Worm (Caenorhabditis elegans) whole organism, L1 larva: ENCODE results near the gene cdka-1.

Source experiments
- aha-1 ChIP-seq: fragments of 150-350 bp; optimal IDR thresholded peaks from 2 replicates; lab custom pipeline; 2014; ENCODE audit warnings: missing biosample characterization, missing genetic modification characterization
- alr-1 ChIP-seq: fragments of 200-800 bp; sonication (Bioruptor generic); optimal IDR thresholded peaks from 2 replicates; lab custom pipeline; 2018; ENCODE audit warnings: borderline replicate concordance, mild to moderate bottlenecking, missing genetic modification characterization, missing compliant biosample characterization
- ama-1 ChIP-seq: fragments of 150-350 bp; optimal IDR thresholded peaks from 2 replicates; lab custom pipeline; 2014
- ceh-8 ChIP-seq: fragments of 200-800 bp; sonication (Bioruptor generic); optimal IDR thresholded peaks from 2 replicates; lab custom pipeline; 2018; ENCODE audit warnings: mild to moderate bottlenecking, missing genetic modification characterization, moderate library complexity, missing compliant biosample characterization
- ceh-88 ChIP-seq: fragments of 200-800 bp; sonication (Bioruptor generic); IDR thresholded peaks from 2 replicates; pipeline ENCODE4 v1.3.6; 2022; ENCODE audit warnings: missing genetic modification characterization, missing compliant biosample characterization
- ceh-90 ChIP-seq: sonication (generic microtip); optimal IDR thresholded peaks from 2 replicates; lab custom pipeline; 2016; ENCODE audit warnings: missing genetic modification characterization, missing compliant biosample characterization
- dsc-1 ChIP-seq: sonication (generic microtip); optimal IDR thresholded peaks from 2 replicates; lab custom pipeline; 2016; ENCODE audit warnings: mild to moderate bottlenecking, missing genetic modification characterization, missing compliant biosample characterization
- efl-1 ChIP-seq, 4 experiments: fragments of 150-350 bp; optimal IDR thresholded peaks in 3 of 4; peaks in 1 of 4; 1 replicate in 1 of 4; 2 replicates in 3 of 4; lab custom pipeline; 2014; ENCODE audit warnings: missing biosample characterization in 2 of 4, missing genetic modification characterization in 2 of 4, missing genetic modification reagents in 2 of 4
- elt-2 ChIP-seq: sonication (generic microtip); optimal IDR thresholded peaks from 2 replicates; lab custom pipeline; 2016; ENCODE audit warnings: missing genetic modification characterization, mild to moderate bottlenecking, inconsistent platforms, missing compliant biosample characterization, missing genetic modification reagents
- fkh-4 ChIP-seq: sonication (generic microtip); optimal IDR thresholded peaks from 2 replicates; lab custom pipeline; 2016; ENCODE audit warnings: missing compliant biosample characterization, missing genetic modification characterization, borderline replicate concordance
- fkh-8 ChIP-seq: sonication (generic microtip); optimal IDR thresholded peaks from 2 replicates; lab custom pipeline; 2016; ENCODE audit warnings: mild to moderate bottlenecking, missing genetic modification characterization, missing compliant biosample characterization
- grh-1 ChIP-seq: fragments of 200-800 bp; sonication (Bioruptor generic); IDR thresholded peaks from 2 replicates; pipeline ENCODE4 v1.3.6; 2022; ENCODE audit warnings: missing genetic modification reagents, missing genetic modification characterization, missing compliant biosample characterization
- hlh-17 ChIP-seq: fragments of 200-800 bp; sonication (Bioruptor generic); optimal IDR thresholded peaks from 2 replicates; lab custom pipeline; 2018; ENCODE audit warnings: missing genetic modification characterization, mild to moderate bottlenecking, missing compliant biosample characterization, moderate library complexity, borderline replicate concordance
- hlh-4 ChIP-seq: sonication (generic microtip); optimal IDR thresholded peaks from 2 replicates; lab custom pipeline; 2016; ENCODE audit warnings: mild to moderate bottlenecking, missing genetic modification characterization, missing compliant biosample characterization
- hpl-2 ChIP-seq: fragments of 150-350 bp; optimal IDR thresholded peaks from 2 replicates; lab custom pipeline; 2014; ENCODE audit warnings: missing biosample characterization, missing genetic modification reagents, missing genetic modification characterization
- irx-1 ChIP-seq: sonication (generic microtip); optimal IDR thresholded peaks from 2 replicates; lab custom pipeline; 2016; ENCODE audit warnings: missing genetic modification characterization, missing compliant biosample characterization
- isw-1 ChIP-seq: fragments of 200-800 bp; sonication (Bioruptor generic); IDR thresholded peaks from 2 replicates; pipeline ENCODE4 v1.3.6; 2022; ENCODE audit warnings: missing genetic modification characterization, missing compliant biosample characterization
- jun-1 ChIP-seq: fragments of 150-350 bp; optimal IDR thresholded peaks from 2 replicates; lab custom pipeline; 2014; ENCODE audit warnings: missing biosample characterization, missing genetic modification reagents, missing genetic modification characterization
- lin-15B ChIP-seq: fragments of 150-350 bp; sonication (generic microtip); optimal IDR thresholded peaks from 3 replicates; lab custom pipeline; 2014; ENCODE audit warnings: missing biosample characterization, missing genetic modification characterization
- lin-35 ChIP-seq, 2 experiments: fragments of 150-350 bp; optimal IDR thresholded peaks; 2 replicates each; lab custom pipeline; 2014; ENCODE audit warnings: missing biosample characterization in 2 of 2, missing genetic modification characterization in 2 of 2, missing genetic modification reagents in 2 of 2
- mef-2 ChIP-seq: fragments of 150-350 bp; optimal IDR thresholded peaks from 2 replicates; lab custom pipeline; 2014; ENCODE audit warnings: missing biosample characterization, missing genetic modification characterization
- nhr-19 ChIP-seq: fragments of 200-800 bp; sonication (Bioruptor generic); conservative IDR thresholded peaks from 2 replicates; pipeline ENCODE4 v1.3.6; 2022; ENCODE audit warnings: missing genetic modification characterization, missing compliant biosample characterization
- nhr-20 ChIP-seq: sonication (generic microtip); optimal IDR thresholded peaks from 2 replicates; lab custom pipeline; 2016; ENCODE audit warnings: mild to moderate bottlenecking, missing genetic modification characterization, missing compliant biosample characterization
- nhr-47 ChIP-seq: sonication (generic microtip); optimal IDR thresholded peaks from 2 replicates; lab custom pipeline; 2016; ENCODE audit warnings: mild to moderate bottlenecking, missing genetic modification characterization, moderate library complexity, missing compliant biosample characterization
- nhr-76 ChIP-seq: sonication (generic microtip); optimal IDR thresholded peaks from 2 replicates; lab custom pipeline; 2017; ENCODE audit warnings: missing biosample characterization, missing genetic modification characterization
- nhr-84 ChIP-seq: sonication (generic microtip); optimal IDR thresholded peaks from 2 replicates; lab custom pipeline; 2017; ENCODE audit warnings: missing biosample characterization, missing genetic modification characterization
- nhr-85 ChIP-seq: sonication (generic microtip); peaks from one replicate; lab custom pipeline; 2016; ENCODE audit warnings: missing genetic modification characterization, inconsistent platforms, missing compliant biosample characterization
- nhr-90 ChIP-seq: sonication (generic microtip); optimal IDR thresholded peaks from 2 replicates; lab custom pipeline; 2016; ENCODE audit warnings: mild to moderate bottlenecking, missing genetic modification characterization, missing compliant biosample characterization; ENCODE audit not compliant: poor library complexity
- snpc-4 ChIP-seq: fragments of 150-350 bp; optimal IDR thresholded peaks from 2 replicates; lab custom pipeline; 2014; ENCODE audit warnings: missing biosample characterization, missing genetic modification characterization
- sox-4 ChIP-seq: sonication (generic microtip); optimal IDR thresholded peaks from 2 replicates; lab custom pipeline; 2016; ENCODE audit warnings: missing genetic modification characterization, missing compliant biosample characterization
- sup-37 ChIP-seq: fragments of 200-800 bp; sonication (Bioruptor generic); optimal IDR thresholded peaks from 2 replicates; lab custom pipeline; 2018; ENCODE audit warnings: mild to moderate bottlenecking, missing genetic modification characterization, missing compliant biosample characterization
- tlp-1 ChIP-seq: fragments of 150-350 bp; optimal IDR thresholded peaks from 2 replicates; lab custom pipeline; 2014; ENCODE audit warnings: missing biosample characterization, missing genetic modification characterization
- unc-130 ChIP-seq: fragments of 150-350 bp; optimal IDR thresholded peaks from 2 replicates; lab custom pipeline; 2017; ENCODE audit warnings: missing biosample characterization, missing genetic modification characterization, inconsistent platforms
- unc-98 ChIP-seq: fragments of 200-800 bp; sonication (Bioruptor generic); IDR thresholded peaks from 2 replicates; pipeline ENCODE4 v1.3.6; 2022; ENCODE audit warnings: missing genetic modification characterization, missing compliant biosample characterization

Gene cdka-1

DNA sequence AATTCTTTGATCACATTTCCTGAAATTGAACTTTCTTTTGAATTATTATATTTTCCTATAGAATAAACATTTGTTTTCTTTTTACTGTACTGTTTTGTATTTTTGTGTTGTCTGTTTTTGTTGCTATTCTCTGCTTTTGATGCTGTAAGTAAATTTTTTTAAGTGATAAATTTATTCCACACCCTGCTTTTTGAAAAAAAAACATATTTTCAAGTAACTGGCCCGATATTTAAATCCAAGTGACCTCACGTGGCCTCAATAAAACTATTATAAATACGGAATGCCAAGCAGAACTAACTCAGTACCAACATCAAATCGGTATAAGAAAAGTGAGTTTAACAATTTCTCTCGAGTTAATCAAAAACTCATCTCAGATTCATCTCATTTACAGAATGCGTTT is 30.4 kb upstream of the cdka-1 start, which contains the start of gene clec-151:
TSS of gene clec-151 (plus strand) at position 301 of the 400 bp plus-strand sequence.
- TF ChIP-seq hpl-2 (GFP tag; lab: Kevin White, UChicago) = no peak
- no peak for TF ChIP-seq nhr-47 (tag; lab: Kevin White, UChicago)
- no peak for TF ChIP-seq nhr-20 (tag; lab: Kevin White, UChicago)
- TF ChIP-seq nhr-84 = no peak
- no peak for TF ChIP-seq unc-98 (GFP tag; lab: Robert Waterston, UW)
- no peak for TF ChIP-seq alr-1 (tag; lab: Kevin White, UChicago)

DNA sequence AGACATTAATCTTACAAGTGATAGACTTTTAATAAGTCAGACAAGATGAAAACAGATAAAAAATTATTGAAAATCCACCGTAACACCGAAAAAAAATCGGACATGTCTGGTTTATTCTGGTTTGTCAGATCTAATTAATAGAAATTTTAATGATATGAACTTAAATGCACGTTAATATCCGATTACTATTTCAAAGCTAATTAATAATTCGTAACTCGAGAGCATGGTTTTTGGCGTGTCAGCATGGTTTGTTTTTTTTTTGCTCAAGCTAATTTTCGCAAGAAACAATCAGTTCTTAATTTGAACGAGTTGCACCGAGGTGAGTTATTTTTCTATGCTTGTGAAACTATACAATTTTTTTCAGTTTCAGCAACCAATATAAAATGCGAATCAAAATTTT is 23.6 kb upstream of the cdka-1 start, which contains the start of gene clec-153:
TSS of gene clec-153 (plus strand) at position 301 of the 400 bp plus-strand sequence.
- no peak for TF ChIP-seq nhr-76 (tag; lab: Kevin White, UChicago)
- no peak for TF ChIP-seq sox-4 (tag; lab: Kevin White, UChicago)
- TF ChIP-seq alr-1 (tag; lab: Kevin White, UChicago) = no peak
- TF ChIP-seq grh-1 (GFP tag; lab: Robert Waterston, UW) = no peak
- no peak for TF ChIP-seq efl-1 (optimal IDR thresholded peaks at IDR 0.05; lab: Kevin White, UChicago)
- TF ChIP-seq efl-1 (GFP tag; optimal IDR thresholded peaks at IDR 0.05 in 1 of 2; lab: Kevin White, UChicago) = no peak
- no peak for TF ChIP-seq unc-130
- TF ChIP-seq mef-2 (tag; lab: Kevin White, UChicago) = no peak
- no peak for TF ChIP-seq hlh-17 (GFP tag; lab: Kevin White, UChicago)
- no peak for TF ChIP-seq ceh-88 (GFP tag; lab: Robert Waterston, UW)

DNA sequence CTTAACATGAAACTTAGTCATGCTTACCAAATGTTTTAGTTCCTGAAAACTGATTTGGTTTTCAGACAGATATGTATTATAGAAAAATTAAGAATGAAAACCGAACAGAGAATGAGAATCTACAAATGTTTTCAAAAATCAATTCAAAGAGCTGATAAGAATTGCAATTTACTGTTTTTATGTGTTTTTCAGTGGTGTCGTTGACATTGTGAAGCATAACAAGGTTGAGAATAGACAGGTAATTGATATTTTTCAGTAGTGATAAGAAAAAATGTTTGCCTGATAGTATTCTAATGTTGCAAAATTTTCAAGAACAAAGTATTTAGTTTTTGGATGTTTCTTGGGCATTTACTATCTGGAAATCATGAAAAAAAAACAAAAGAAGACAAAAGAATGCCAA is 15.3 kb upstream of the cdka-1 start, which contains the start of gene pfas-1:
TSS of gene pfas-1 (minus strand) at position 49 of the 400 bp plus-strand sequence.
- TF ChIP-seq sup-37 (GFP tag; lab: Kevin White, UChicago) (no peak), ceh-8 (no peak), lin-35 (GFP tag; optimal IDR thresholded peaks at IDR 0.05; lab: Kevin White, UChicago) (no peak), nhr-90 (tag; lab: Kevin White, UChicago) (no peak), aha-1 (tag; lab: Kevin White, UChicago) (no peak), ama-1 (lab: Kevin White, UChicago) (no peak), lin-15B (tag; lab: Kevin White, UChicago) (no peak), fkh-8 (tag; lab: Kevin White, UChicago) (no peak), nhr-85 (tag; lab: Kevin White, UChicago) (no peak), efl-1 (optimal IDR thresholded peaks at IDR 0.05; lab: Kevin White, UChicago) (no peak), efl-1 (GFP tag; optimal IDR thresholded peaks at IDR 0.05 in 1 of 2; lab: Kevin White, UChicago) (no peak), elt-2 (tag; lab: Kevin White, UChicago) (peak; percentile 21), ceh-90 (tag; lab: Kevin White, UChicago) (no peak), jun-1 (tag; lab: Kevin White, UChicago) (no peak), irx-1 (tag; lab: Kevin White, UChicago) (no peak), tlp-1 (tag; lab: Kevin White, UChicago) (peak; percentile 41)

ce11 chrIII:4646246-4646645 is 12.3 kb upstream of the cdka-1 start, which contains the start of gene pqn-29:
Gene pqn-29, minus strand, starts transcription at chrIII:4646346.
- TF ChIP-seq hlh-4 (tag; lab: Kevin White, UChicago) (no peak), mef-2 (tag; lab: Kevin White, UChicago) (no peak), lin-15B (tag; lab: Kevin White, UChicago) (no peak), isw-1 (GFP tag; lab: Robert Waterston, UW) (no peak), nhr-19 (GFP tag; lab: Robert Waterston, UW) (no peak), nhr-20 (tag; lab: Kevin White, UChicago) (no peak), sup-37 (GFP tag; lab: Kevin White, UChicago) (no peak)

- TF ChIP-seq hlh-17 (GFP tag; lab: Kevin White, UChicago) = no peak
- TF ChIP-seq fkh-4 = peak; percentile 71
- TF ChIP-seq dsc-1 = peak; percentile 94
- no peak for TF ChIP-seq snpc-4 (tag; lab: Kevin White, UChicago)
These were observed 11.3 kb upstream of the cdka-1 start for ce11 chrIII:4647341-4647740.
